Fruit fly (Drosophila melanogaster): ENCODE data around the gene TTLL3B.
A peak's percentile ranks its signal among the peaks of the same experiment; 100 is the strongest.

Gene TTLL3B

DNA sequence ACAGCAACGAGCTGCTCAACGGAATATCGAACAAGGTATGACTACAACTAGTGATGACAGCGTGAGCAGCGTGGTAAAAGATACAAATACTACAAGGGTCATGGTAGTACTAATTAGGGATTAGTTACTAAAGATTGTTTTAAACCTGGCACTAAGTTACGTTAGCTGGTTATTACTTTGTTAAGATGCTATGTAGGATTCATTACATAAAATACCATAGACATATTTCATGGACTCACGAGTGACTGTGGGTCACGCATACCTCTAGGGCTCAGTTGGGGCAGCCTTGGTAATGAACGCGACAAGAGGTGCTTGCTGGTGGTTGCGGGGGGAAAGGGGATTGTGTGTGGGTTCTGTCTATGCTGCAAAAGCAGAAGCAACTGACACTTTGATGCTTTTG is 42.2 kb downstream of the TTLL3B start:
- TF ChIP-seq salr (GFP tag; optimal IDR thresholded peaks at IDR 0.05) = no peak
- no peak for TF ChIP-seq Hr39 (GFP tag; optimal IDR thresholded peaks at IDR 0.05)
- TF ChIP-seq Sox15 (GFP tag; optimal IDR thresholded peaks at IDR 0.05) = no peak
- TF ChIP-seq CG1621 (tag; optimal IDR thresholded peaks at IDR 0.05) = no peak
- TF ChIP-seq CG7368 (GFP tag; optimal IDR thresholded peaks at IDR 0.05) = no peak
- peak; percentile 3 for TF ChIP-seq CG10669 (GFP tag; optimal IDR thresholded peaks at IDR 0.05)
- no peak for TF ChIP-seq CG8632 (GFP tag; optimal IDR thresholded peaks at IDR 0.05)
- no peak for TF ChIP-seq pdm3 (GFP tag; optimal IDR thresholded peaks at IDR 0.05)
- TF ChIP-seq svp (GFP tag) = peak; percentile 55
- no peak for TF ChIP-seq CG6276 (GFP tag; optimal IDR thresholded peaks at IDR 0.05)

DNA sequence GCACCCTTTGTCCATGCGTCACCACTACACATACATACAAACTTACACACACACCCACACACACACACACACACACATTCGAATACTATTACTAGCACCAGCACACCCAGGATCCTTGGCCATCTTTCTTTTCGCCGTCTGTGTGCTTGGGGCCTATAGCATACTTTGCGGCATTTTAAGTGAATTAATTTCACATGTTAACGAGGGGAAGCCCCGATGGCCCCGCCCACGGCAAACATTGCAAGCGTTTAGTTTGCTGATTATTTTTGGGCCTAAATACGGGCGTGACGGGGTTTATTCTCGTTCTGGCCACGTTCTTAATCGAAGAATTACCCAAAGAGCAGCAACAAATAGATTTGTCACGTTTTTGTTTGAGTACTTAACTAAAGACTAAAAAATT is 50.7 kb downstream of the TTLL3B start:
- TF ChIP-seq Eip78C (GFP tag) = peak; percentile 51
- no peak for TF ChIP-seq CG10669 (GFP tag; optimal IDR thresholded peaks at IDR 0.05)

DNA sequence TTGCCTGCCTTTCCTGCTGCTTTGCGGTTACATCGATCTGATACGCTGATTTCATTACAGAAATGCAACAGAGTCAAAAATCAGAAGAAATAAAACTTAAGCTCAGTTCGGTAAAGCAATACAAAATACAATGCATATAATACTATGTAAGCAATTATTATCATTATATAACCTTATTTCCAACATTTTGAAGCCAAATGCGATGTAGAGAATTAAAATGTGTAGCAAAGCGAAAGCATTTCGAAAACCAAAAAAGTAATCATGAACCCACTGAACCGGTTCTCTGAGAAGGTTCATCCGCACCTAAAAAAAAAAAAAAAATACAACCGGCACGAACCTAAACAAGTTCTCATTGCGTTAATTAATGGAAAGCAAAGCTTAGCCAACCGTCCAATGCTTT is 51.6 kb downstream of the TTLL3B start:
- TF ChIP-seq CG8319 (GFP tag; optimal IDR thresholded peaks at IDR 0.05) (no peak), ss (GFP tag; optimal IDR thresholded peaks at IDR 0.05) (peak in 1 of 2 experiments; percentile 29), CG34406 (GFP tag; optimal IDR thresholded peaks at IDR 0.05) (no peak), Eip78C (GFP tag) (peak; percentile 44)

dm6 chr2L:6785583-6785982 is 52.9 kb downstream of the TTLL3B start:
- no peak for TF ChIP-seq CG8632 (GFP tag; optimal IDR thresholded peaks at IDR 0.05)
- no peak for TF ChIP-seq CG6854 (GFP tag; optimal IDR thresholded peaks at IDR 0.05)
- TF ChIP-seq fd85E (GFP tag; optimal IDR thresholded peaks at IDR 0.05) = no peak
- no peak for TF ChIP-seq Sox15 (GFP tag; optimal IDR thresholded peaks at IDR 0.05)
- TF ChIP-seq CG7368 (GFP tag; optimal IDR thresholded peaks at IDR 0.05) = no peak
- TF ChIP-seq Sox14 (GFP tag; optimal IDR thresholded peaks at IDR 0.05) = no peak
- no peak for TF ChIP-seq CG6276 (GFP tag; optimal IDR thresholded peaks at IDR 0.05)
- no peak for TF ChIP-seq svp (GFP tag)
- no peak for TF ChIP-seq CG6792 (GFP tag; optimal IDR thresholded peaks at IDR 0.05)
- TF ChIP-seq CG9139 (GFP tag; optimal IDR thresholded peaks at IDR 0.05) = no peak
- TF ChIP-seq Smox (GFP tag; optimal IDR thresholded peaks at IDR 0.05) = no peak
- no peak for TF ChIP-seq Met (GFP tag; optimal IDR thresholded peaks at IDR 0.05)
- no peak for TF ChIP-seq esn (GFP tag; optimal IDR thresholded peaks at IDR 0.05)
- TF ChIP-seq vri (GFP tag; optimal IDR thresholded peaks at IDR 0.05) = no peak
- TF ChIP-seq Ets21C (GFP tag; optimal IDR thresholded peaks at IDR 0.05) = no peak
- TF ChIP-seq CG8119 (GFP tag; IDR thresholded peaks at IDR 0.05) = no peak
- no peak for TF ChIP-seq Lpt (GFP tag; optimal IDR thresholded peaks at IDR 0.05)

Measured in whole organism, prepupa.